Fruit fly (Drosophila melanogaster): Measurements from ENCODE around the gene CG8461.

CG8461 gene

dm6 chr3R:14513420-14513819, at the start of gene CG8461:
Gene CG8461 (minus strand): TSS chr3R:14513637.
- TF ChIP-seq pan (optimal IDR thresholded peaks at IDR 0.05) = no peak
- TF ChIP-seq Dll (optimal IDR thresholded peaks at IDR 0.05) = no peak
- no peak for TF ChIP-seq psq (optimal IDR thresholded peaks at IDR 0.05)
- TF ChIP-seq usp (GFP tag; optimal IDR thresholded peaks at IDR 0.05) = no peak
- no peak for TF ChIP-seq EcR (GFP tag; optimal IDR thresholded peaks at IDR 0.05)
- TF ChIP-seq CG8478 (optimal IDR thresholded peaks at IDR 0.05) = no peak

DNA sequence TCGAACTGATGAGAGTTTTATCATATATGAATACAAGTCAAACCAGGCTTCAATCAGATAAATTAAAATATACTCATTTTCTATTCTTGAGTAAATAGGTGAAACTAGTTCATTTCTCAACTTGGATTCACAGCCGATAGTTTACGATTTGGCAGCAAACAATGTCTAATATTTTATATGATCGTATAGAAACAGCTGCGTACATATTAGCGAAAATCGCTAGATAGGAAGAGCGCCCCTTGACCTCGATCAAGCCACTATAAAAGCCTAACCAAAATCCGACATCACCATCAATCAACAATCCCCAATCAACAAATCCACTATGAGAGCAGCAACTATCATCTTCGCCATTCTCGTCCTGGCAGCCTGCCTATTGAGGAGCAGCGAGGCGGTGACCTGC, 48.6 kb upstream of the CG8461 start, which contains the start of gene CG14851:
Gene CG14851 (plus strand): TSS at position 301 of the 400 bp plus-strand sequence.
- TF ChIP-seq pan (optimal IDR thresholded peaks at IDR 0.05) = no peak
- no peak for TF ChIP-seq psq (optimal IDR thresholded peaks at IDR 0.05)
- TF ChIP-seq Dll (optimal IDR thresholded peaks at IDR 0.05) = no peak
- no peak for TF ChIP-seq EcR (GFP tag; optimal IDR thresholded peaks at IDR 0.05)
- TF ChIP-seq usp (GFP tag; optimal IDR thresholded peaks at IDR 0.05) = no peak
- no peak for TF ChIP-seq CG8478 (optimal IDR thresholded peaks at IDR 0.05)

dm6 chr3R:14560635-14561034, 47.2 kb upstream of the CG8461 start, which contains the start of gene Jig:
Gene Jig (plus strand): TSS chr3R:14560935.
- TF ChIP-seq pan (optimal IDR thresholded peaks at IDR 0.05) (no peak), CG8478 (optimal IDR thresholded peaks at IDR 0.05) (no peak), usp (GFP tag; optimal IDR thresholded peaks at IDR 0.05) (no peak), psq (optimal IDR thresholded peaks at IDR 0.05) (no peak), Dll (optimal IDR thresholded peaks at IDR 0.05) (no peak), EcR (GFP tag; optimal IDR thresholded peaks at IDR 0.05) (no peak)

DNA sequence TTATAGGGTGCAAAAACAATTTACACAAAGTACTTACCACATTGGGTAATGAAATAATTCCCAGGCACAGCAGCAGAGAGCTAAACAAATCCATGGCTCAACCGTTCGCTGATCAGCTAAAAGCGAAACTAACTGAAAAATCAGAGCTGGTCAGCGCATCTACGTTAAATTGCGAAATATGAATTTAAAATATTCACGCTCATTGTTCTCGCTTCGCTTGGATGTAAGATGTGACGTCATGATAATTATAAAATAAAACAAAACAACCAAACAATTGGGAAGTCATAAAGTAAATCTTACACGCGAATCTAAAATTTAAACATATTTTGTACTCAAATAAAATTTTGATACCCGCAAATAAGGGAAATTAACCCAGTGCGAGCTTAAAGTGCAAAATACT, 46.5 kb upstream of the CG8461 start, which contains the start of gene CG14854:
Gene CG14854 (minus strand): TSS at position 101 of the 400 bp plus-strand sequence.
- TF ChIP-seq usp (GFP tag; optimal IDR thresholded peaks at IDR 0.05) (no peak), pan (optimal IDR thresholded peaks at IDR 0.05) (no peak), EcR (GFP tag; optimal IDR thresholded peaks at IDR 0.05) (no peak), CG8478 (optimal IDR thresholded peaks at IDR 0.05) (no peak), psq (optimal IDR thresholded peaks at IDR 0.05) (no peak), Dll (optimal IDR thresholded peaks at IDR 0.05) (no peak)

DNA sequence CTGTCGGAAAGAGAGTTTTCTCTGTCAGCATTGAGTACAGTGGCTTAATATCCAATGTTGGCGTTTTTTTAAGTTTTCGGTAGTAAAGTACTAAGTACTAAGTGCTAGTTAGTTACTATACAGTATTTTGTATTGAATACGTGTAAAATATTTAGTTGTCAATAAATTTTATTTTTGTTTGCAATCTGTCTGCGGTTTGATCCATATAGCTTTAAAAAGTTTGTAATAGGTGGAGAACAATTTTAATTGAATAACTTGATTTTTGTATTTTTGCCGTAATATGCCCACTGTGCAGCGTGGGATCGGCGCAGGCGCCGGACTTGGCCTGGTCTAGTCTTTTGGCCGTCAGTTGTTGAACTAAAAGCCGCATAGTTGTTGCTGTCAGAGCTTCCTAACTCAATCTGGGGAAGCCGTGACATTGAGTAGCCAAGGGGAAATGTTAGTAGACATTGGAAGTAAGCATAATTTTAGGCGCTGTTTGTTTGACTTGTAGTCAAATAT, 45.0 kb upstream of the CG8461 start:
- TF ChIP-seq Dll (optimal IDR thresholded peaks at IDR 0.05) (no peak), EcR (GFP tag; optimal IDR thresholded peaks at IDR 0.05) (no peak), psq (optimal IDR thresholded peaks at IDR 0.05) (no peak), CG8478 (optimal IDR thresholded peaks at IDR 0.05) (no peak), pan (optimal IDR thresholded peaks at IDR 0.05) (no peak), usp (GFP tag; optimal IDR thresholded peaks at IDR 0.05) (no peak)

dm6 chr3R:14557480-14558354, 44.3 kb upstream of the CG8461 start, which contains the start of gene Pde6:
Gene Pde6 (minus strand): TSS chr3R:14558304.
- no peak for TF ChIP-seq usp (GFP tag; optimal IDR thresholded peaks at IDR 0.05)
- TF ChIP-seq pan (optimal IDR thresholded peaks at IDR 0.05) = no peak

DNA sequence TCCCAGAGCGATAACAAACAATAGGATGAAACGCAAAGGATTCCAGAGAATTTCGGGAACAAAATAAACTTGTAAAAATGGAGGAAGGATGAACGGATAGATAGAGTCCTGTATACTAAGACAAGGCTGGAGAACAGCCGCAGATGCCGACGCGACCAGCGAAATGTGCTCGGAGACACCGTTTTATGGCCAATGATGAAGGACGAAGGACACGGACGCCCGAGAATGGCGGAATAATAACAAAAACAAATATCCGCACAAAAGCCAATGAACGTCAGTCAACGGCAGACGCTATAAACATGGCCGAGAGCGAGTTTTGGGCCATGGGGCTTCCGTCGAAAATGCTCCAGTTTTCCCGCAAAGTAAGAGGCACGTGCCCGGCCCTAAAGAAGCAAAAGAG, 41.6 kb upstream of the CG8461 start:
- TF ChIP-seq CG8478 (optimal IDR thresholded peaks at IDR 0.05) (no peak), psq (optimal IDR thresholded peaks at IDR 0.05) (no peak), usp (GFP tag; optimal IDR thresholded peaks at IDR 0.05) (no peak), EcR (GFP tag; optimal IDR thresholded peaks at IDR 0.05) (no peak), Dll (optimal IDR thresholded peaks at IDR 0.05) (no peak), pan (optimal IDR thresholded peaks at IDR 0.05) (no peak)

DNA sequence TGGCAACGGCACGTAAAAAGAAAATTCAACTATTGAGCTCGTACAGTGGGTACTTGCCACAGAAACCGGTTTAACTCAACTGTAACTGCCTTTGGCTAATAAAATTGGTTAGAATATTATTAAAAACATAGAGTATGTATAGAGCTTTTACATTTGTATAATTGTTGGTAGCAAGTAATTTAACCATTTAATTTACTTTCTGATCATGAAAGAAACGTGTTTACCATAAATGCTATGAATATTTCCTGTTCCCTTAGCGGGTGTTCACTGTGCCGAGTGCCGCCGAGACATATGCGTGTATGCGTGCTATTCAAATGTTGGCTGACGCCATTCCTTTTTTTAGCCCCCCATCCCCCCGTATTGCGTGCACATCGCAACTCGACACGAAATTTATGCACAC, 35.3 kb upstream of the CG8461 start:
- TF ChIP-seq psq (optimal IDR thresholded peaks at IDR 0.05) (no peak), EcR (GFP tag; optimal IDR thresholded peaks at IDR 0.05) (no peak), pan (optimal IDR thresholded peaks at IDR 0.05) (no peak), Dll (optimal IDR thresholded peaks at IDR 0.05) (no peak), usp (GFP tag; optimal IDR thresholded peaks at IDR 0.05) (no peak), CG8478 (optimal IDR thresholded peaks at IDR 0.05) (no peak)

dm6 chr3R:14542038-14542437, 28.6 kb upstream of the CG8461 start:
- TF ChIP-seq Dll (optimal IDR thresholded peaks at IDR 0.05) (no peak), pan (optimal IDR thresholded peaks at IDR 0.05) (no peak), psq (optimal IDR thresholded peaks at IDR 0.05) (no peak), EcR (GFP tag; optimal IDR thresholded peaks at IDR 0.05) (no peak), CG8478 (optimal IDR thresholded peaks at IDR 0.05) (no peak), usp (GFP tag; optimal IDR thresholded peaks at IDR 0.05) (no peak)

DNA sequence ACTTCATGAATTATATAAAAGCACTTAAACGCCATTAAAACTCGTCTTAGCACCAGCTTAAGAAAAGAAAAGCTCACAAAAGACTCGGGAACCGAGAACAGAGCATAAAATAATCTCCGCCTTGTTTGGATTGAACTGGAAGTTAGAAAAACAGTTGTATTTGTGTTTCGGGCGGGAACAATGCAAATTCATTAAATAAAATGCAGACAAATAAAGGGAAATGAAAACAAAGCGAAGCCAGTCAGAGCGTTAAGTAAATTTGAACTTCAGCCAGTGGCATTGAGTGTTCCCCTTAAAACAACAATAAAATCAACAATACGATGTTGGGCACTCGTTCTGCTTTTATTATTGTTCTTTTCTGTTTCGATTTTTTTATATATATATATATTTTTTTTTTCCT, 13.2 kb upstream of the CG8461 start:
- TF ChIP-seq psq (optimal IDR thresholded peaks at IDR 0.05) (no peak), Dll (optimal IDR thresholded peaks at IDR 0.05) (no peak), usp (GFP tag; optimal IDR thresholded peaks at IDR 0.05) (no peak), EcR (GFP tag; optimal IDR thresholded peaks at IDR 0.05) (no peak), pan (optimal IDR thresholded peaks at IDR 0.05) (no peak), CG8478 (optimal IDR thresholded peaks at IDR 0.05) (no peak)

DNA sequence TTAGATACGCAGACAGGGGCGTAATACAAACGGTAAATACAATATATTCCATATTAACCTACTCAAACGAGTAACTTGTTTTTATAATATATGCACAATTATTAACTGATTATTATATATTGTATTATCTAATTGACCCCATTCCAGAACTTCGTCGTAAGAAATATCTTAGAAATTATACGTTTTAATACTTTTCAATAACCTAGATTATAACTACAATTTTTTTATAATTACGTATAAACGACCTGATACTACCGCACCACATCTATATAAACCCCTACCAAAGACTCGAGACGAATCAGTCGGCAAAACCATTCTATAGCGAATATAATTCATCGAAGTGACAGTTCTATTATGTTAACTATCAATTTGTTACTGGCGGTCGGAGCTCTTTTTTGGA, 7.3 kb upstream of the CG8461 start, which contains the start of gene Cyp313a1:
Gene Cyp313a1 (plus strand): TSS at position 301 of the 400 bp plus-strand sequence.
- TF ChIP-seq usp (GFP tag; optimal IDR thresholded peaks at IDR 0.05) (no peak), Dll (optimal IDR thresholded peaks at IDR 0.05) (no peak), EcR (GFP tag; optimal IDR thresholded peaks at IDR 0.05) (no peak), pan (optimal IDR thresholded peaks at IDR 0.05) (no peak), psq (optimal IDR thresholded peaks at IDR 0.05) (no peak), CG8478 (optimal IDR thresholded peaks at IDR 0.05) (no peak)

- TF ChIP-seq CG8478 (optimal IDR thresholded peaks at IDR 0.05) = no peak
- TF ChIP-seq Dll (optimal IDR thresholded peaks at IDR 0.05) = no peak
- TF ChIP-seq pan (optimal IDR thresholded peaks at IDR 0.05) = no peak
- TF ChIP-seq EcR (GFP tag; optimal IDR thresholded peaks at IDR 0.05) = no peak
- no peak for TF ChIP-seq usp (GFP tag; optimal IDR thresholded peaks at IDR 0.05)
- no peak for TF ChIP-seq psq (optimal IDR thresholded peaks at IDR 0.05)
Measured at dm6 chr3R:14516742-14517141, 3.3 kb upstream of the CG8461 start, which contains the start of gene CG34273. Gene CG34273 (plus strand): TSS chr3R:14517042.

All from whole organism.